Fruit fly (Drosophila melanogaster): ENCODE measurements around the gene Or98b.

Gene Or98b

DNA sequence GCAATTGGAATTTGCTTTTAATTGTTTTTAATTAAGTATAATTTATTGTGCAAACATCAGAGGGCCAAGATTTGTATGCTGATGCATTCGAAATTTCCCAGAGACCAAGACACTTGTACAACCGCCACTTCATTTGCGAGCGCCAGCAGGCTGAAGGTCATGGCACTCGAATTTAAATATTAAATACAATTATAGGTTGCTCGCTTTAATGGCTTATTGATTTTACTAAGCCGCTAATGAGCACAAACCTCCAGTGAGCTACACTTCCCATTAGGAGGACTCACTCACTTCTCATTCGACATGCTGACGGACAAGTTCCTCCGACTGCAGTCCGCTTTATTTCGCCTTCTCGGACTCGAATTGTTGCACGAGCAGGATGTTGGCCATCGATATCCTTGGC is at the start of gene Or98b:
Gene Or98b (plus strand): TSS at position 301 of the 400 bp plus-strand sequence.
- no peak for TF ChIP-seq CG17801 (GFP tag; optimal IDR thresholded peaks at IDR 0.05; ENCODE audit: partially characterized antibody)

dm6 chr3R:28304505-28304904 is 47.5 kb upstream of the Or98b start, which contains the start of gene CG12516:
CG12516 (minus strand) TSS chr3R:28304605.
- no peak for TF ChIP-seq CG17801 (GFP tag; optimal IDR thresholded peaks at IDR 0.05; ENCODE audit: partially characterized antibody)

dm6 chr3R:28305959-28306358 is 46.1 kb upstream of the Or98b start:
- TF ChIP-seq CG17801 (GFP tag; optimal IDR thresholded peaks at IDR 0.05; ENCODE audit: partially characterized antibody): no peak

DNA sequence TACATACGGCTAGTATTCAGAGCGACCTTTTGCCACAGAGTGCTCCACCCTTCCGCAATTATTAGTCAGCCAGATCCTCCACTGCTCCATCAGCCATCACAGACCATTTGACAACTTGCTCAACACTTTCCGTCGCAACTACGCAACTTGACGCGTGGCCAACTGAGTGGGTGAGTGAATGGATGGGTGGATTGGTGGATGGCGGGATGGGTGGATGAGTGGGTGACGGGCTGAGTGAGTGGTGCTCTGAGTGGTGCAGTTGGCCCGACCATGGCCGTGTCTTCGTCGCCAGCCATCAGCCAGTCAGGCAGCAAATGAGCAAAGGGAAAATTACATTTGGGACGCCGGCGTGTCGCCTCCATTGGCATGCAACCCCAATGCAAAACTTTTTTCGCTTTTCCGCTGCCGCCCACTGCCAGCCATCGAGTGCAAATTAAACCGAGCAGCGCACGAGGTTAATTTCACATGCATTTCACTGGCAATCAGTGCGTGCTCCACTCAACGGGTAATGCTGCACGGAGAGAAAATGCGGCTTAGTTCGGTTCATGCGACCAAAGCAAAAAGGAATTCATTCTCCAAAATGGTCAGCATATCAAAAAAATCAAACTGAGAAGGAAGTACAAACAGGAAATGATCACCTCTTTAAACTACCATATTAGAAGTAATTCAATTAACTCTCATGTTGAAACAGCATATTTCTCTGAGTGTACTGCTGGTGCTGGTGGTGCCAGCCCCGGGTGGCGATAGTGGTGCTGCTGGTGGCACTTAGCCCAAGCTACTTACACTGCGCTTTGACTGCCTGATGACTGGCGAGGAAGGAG is 43.9 kb upstream of the Or98b start:
- TF ChIP-seq CG17801 (GFP tag; optimal IDR thresholded peaks at IDR 0.05; ENCODE audit: partially characterized antibody): no peak

DNA sequence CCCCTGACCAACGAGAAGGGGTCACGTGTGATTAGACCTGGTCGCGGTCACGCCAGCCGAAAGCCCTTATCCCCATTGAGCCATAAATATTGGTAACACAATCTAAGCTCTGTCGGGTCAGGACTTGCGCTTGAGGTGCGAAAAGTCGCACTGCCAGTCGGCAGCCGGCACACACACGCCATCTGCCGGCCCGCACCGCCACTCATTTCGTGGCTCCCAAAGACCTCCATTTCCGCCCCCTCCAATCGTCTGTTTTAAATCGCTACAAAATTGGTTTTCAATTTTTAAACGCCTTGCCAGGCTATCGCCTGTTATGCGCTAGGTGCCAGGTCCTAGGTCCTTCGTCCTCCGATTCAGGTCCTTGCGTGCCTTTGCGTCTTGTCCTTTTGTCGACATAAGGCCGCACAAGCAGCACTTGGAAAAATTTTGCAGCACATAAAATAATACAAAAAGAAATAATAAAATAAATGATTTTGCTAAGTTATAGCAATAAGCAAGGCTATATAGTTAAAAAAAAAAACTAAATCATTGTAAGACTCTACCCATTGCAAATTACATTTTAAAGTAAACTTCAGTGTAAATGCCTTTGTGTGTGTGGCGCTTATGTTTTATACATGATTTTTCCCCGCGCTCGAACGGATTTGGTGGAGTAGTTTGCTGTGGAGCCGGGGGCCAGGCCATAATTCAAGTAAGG is 34.7 kb upstream of the Or98b start:
- TF ChIP-seq CG17801 (GFP tag; optimal IDR thresholded peaks at IDR 0.05; ENCODE audit: partially characterized antibody): no peak

- no peak for TF ChIP-seq CG17801 (GFP tag; optimal IDR thresholded peaks at IDR 0.05; ENCODE audit: partially characterized antibody)
Measured at dm6 chr3R:28323718-28324350, 28.2 kb upstream of the Or98b start.

- TF ChIP-seq CG17801 (GFP tag; optimal IDR thresholded peaks at IDR 0.05; ENCODE audit: partially characterized antibody): no peak
Measured at dm6 chr3R:28324834-28325233, 27.2 kb upstream of the Or98b start.

DNA sequence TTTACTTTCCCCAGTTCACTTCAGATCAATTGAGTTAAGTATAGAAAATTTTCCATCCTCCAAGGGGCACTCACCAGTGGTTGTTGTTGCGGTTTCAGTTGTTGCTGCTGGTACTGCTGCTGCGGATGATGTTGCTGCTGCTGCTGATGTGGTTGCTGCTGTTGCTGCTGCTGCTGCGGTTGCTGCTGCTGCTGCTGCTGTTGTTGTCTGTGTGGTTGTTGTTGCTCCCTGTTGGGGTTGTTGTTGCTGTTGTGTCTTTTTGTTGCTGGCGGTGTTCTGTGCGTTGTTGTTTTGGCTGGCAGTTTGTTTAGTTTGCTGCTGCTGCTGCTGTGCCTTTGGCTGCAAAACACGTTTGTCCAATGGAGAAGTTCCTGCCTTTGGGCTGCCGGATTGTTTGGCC is 26.6 kb upstream of the Or98b start:
- TF ChIP-seq CG17801 (GFP tag; optimal IDR thresholded peaks at IDR 0.05; ENCODE audit: partially characterized antibody): no peak

DNA sequence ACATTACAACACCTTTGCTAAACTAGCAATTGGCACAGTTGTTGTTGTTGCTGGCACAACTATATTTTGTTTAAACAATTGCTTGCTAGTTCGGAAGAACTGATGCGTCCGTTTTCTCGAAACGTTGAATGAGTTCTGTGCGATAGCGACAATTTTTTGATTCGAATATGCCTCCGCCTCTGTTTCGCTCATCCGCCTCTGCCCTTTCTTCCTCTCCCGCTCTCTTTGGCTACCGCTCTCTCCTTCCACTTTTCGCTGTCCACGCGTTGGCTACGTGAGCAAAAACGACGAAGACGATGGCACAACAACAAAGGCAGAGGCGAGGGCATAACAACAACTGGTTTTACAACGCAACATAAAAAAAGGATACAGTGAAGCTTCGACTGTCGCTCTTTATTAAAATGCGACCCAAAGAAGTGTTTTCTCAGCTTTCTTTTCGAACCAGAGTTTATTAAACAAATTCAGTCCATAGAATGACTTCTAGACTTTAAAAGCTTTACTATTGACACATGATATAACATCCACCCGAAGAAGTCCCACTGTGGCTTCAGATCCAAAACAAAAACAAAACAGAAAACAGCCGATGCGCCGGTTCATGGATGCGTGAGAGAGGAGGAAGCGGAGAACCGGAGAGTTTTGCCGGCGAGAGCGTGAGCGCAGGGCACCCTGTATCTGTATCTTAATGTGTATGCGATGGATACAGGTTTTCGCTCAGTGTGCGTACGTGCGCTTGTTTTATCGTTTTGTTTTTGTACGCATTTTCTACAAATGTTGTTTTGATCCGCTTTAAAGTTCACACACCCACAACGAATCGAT is 25.7 kb upstream of the Or98b start:
- peak; percentile 99 for TF ChIP-seq CG17801 (GFP tag; optimal IDR thresholded peaks at IDR 0.05; ENCODE audit: partially characterized antibody)

DNA sequence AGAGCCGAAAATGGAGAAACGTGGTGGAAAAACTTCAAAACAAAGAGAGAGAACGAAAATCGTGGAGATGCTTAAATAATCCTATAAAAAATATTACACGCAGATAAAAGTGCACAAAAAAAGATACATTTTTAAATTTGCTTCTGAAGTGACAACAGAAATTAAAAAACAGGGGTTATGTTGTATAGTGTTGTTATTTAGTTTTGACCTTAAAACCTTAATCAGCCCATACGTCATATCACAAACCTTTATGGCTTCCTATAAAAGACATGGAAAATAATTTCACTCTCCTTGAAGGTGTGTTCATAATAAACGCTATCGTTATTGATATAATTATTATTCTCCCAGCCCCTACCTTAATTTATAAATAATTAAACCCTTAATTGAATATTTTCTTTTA is 24.9 kb upstream of the Or98b start:
- no peak for TF ChIP-seq CG17801 (GFP tag; optimal IDR thresholded peaks at IDR 0.05; ENCODE audit: partially characterized antibody)

DNA sequence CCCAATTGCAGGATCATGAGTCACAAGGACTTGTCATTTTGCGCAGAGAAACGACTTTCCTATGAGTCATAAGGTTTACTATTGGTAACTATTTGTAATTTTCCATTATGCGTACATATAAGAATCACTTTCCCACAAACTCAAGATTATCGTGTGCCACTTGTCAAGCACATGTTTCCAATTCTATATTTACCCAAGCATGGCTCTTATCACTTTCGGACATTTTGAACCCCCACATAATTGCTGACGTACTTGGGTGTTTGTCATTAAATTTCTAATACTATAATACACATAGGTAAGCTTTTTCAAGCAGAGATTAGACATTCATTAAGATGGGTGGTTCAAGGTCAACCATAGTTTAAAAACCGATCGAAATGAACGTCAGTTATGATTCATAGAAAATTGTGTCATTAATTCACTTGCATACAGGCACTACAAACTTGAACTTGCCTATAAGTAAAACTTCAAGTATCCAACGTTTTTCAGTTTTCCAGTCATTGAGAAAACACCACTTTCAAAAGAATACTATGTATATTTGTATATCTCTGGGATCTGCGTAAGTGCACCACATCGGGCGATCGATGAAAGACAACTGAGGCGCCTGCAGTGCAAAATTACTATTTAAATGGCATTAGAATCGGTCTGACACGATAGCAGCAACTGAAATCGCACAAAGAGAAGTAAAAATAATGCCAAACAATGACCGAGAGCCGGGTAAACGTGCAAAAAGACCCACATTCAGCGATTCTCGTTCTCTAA is 24.2 kb upstream of the Or98b start:
- TF ChIP-seq CG17801 (GFP tag; optimal IDR thresholded peaks at IDR 0.05; ENCODE audit: partially characterized antibody): no peak

DNA sequence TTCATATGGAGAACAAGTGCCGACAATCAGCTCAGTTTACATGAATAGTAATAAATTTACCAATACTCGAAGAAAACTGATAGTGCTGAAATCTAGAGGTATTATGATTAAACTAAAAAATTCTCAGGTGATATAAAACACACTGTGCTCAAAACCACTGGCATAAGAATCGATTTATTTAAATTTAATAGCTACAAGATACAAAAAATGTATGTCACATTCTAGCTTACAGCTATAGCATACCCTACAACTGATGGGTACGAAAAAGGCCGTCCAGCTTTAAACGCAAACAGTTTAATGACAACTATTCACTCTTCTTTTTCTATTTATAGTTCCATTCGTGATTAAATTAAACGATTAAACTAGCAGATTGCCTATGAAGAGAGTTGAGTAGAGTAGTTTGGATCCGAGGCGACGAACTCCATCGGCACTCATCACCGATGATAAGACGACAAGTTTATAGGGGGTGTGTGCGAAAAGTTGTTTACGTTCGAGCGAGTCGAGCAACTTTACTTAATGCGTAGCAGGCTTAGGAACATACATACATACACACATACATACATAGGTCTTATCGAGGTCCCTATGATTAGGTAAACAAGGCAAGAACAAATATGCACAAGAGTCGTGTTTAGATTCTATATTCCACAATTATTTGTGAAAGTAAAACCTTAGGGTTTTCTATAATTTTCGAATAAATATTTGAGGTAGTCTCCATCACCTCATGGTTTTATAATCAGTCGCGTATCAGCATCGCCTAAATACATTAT is 23.1 kb upstream of the Or98b start:
- TF ChIP-seq CG17801 (GFP tag; optimal IDR thresholded peaks at IDR 0.05; ENCODE audit: partially characterized antibody): peak; percentile 63

dm6 chr3R:28330266-28331125 is 21.5 kb upstream of the Or98b start:
- no peak for TF ChIP-seq CG17801 (GFP tag; optimal IDR thresholded peaks at IDR 0.05; ENCODE audit: partially characterized antibody)
